Worm (Caenorhabditis elegans): Measurements from ENCODE around the gene che-6.

Gene che-6

DNA sequence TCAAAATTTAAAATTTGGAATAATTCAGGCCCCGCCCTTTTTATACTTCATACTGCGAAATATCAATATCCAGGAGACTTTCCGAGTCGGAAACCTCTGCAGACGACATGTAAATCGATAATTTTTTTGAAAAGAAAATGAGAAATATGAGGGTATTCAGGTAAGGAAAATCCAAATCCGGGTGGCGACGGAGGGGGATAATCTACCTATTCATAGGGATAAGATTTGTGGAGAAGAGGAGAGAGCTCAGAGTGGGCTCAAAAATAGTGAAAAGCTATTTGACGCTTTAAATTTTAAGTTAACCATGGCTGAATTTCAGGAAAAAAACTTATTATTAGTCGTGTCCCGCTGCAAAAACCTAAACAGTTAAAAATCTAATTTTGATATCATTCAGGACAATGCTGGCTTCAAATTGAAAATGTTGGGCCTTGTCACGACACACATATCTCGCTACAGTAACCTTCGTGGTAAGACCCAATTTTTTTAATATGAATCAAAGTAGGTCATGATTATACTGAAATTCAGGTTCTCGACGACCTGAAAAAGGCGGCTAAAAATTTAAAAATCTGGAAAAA lies at the start of gene che-6:
che-6 (minus strand) TSS at position 109 of the 575 bp plus-strand sequence.
- no peak for TF ChIP-seq sox-4 (tag; optimal IDR thresholded peaks at IDR 0.05)

DNA sequence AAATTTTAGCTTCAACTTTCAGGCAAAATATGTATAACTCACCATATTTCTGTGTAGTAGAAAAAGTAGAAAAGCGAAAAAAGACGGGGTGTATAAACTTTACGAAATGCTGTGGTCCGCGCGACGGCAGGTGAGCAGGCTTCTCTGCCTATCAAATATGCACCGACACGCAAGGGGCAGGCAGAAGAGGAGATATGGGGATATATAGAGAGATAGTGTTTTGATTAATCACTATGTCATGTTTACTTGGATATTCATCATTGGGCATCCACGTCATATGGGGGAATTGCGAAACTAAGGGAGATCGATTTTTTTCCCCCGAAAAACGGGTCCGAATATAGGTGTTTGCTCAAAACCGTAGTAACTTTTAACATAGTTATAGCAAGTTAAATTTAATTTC lies 47.9 kb upstream of the che-6 start, which contains the start of gene gcy-37:
gcy-37 (minus strand) TSS at position 101 of the 400 bp plus-strand sequence.
- TF ChIP-seq C38D4.7 (GFP tag; optimal IDR thresholded peaks at IDR 0.05) (no peak), ceh-34 (tag; optimal IDR thresholded peaks at IDR 0.05) (no peak), hlh-30 (tag; optimal IDR thresholded peaks at IDR 0.05; ENCODE audit: insufficient read depth) (no peak), npax-4 (tag; optimal IDR thresholded peaks at IDR 0.05) (no peak), syd-9 (tag; optimal IDR thresholded peaks at IDR 0.05) (no peak), hlh-8 (tag; optimal IDR thresholded peaks at IDR 0.05) (no peak), sdc-2 (tag; optimal IDR thresholded peaks at IDR 0.05) (no peak), madf-2 (tag; optimal IDR thresholded peaks at IDR 0.05) (no peak), hlh-13 (GFP tag; optimal IDR thresholded peaks at IDR 0.05) (no peak), tbx-2 (tag; optimal IDR thresholded peaks at IDR 0.05) (no peak), ceh-19 (GFP tag; optimal IDR thresholded peaks at IDR 0.05) (no peak), dmd-4 (tag; optimal IDR thresholded peaks at IDR 0.05; ENCODE audit: borderline replicate concordance) (no peak), nfya-1 (tag; optimal IDR thresholded peaks at IDR 0.05) (no peak), T23F11.4 (GFP tag; optimal IDR thresholded peaks at IDR 0.05) (no peak), pat-9 (tag; optimal IDR thresholded peaks at IDR 0.05) (no peak), dve-1 (tag; optimal IDR thresholded peaks at IDR 0.05) (no peak), ceh-24 (tag; optimal IDR thresholded peaks at IDR 0.05) (no peak), fkh-10 (GFP tag; optimal IDR thresholded peaks at IDR 0.05) (no peak), sox-4 (tag; optimal IDR thresholded peaks at IDR 0.05) (no peak)

DNA sequence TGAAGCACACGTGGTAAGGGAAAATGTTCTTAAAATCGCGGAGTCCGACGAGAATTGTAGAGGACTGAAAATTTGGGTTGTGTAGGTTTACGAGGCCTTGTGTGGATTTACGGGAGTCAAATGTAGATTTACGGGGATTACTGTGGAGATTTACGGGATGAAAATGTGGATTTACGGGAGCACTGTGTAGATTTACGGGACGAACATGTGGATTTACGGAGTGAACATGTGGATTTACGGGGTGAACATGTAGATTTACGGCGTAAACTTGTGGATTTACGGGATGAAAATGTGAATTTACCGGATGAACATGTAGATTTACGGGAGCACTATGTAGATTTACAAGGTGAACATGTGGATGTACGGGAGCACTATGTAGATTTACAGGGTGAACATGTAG lies 45.0 kb upstream of the che-6 start:
- no peak for TF ChIP-seq ets-4 (tag; optimal IDR thresholded peaks at IDR 0.05)
- peak; percentile 93 for TF ChIP-seq dve-1 (tag; optimal IDR thresholded peaks at IDR 0.05)

DNA sequence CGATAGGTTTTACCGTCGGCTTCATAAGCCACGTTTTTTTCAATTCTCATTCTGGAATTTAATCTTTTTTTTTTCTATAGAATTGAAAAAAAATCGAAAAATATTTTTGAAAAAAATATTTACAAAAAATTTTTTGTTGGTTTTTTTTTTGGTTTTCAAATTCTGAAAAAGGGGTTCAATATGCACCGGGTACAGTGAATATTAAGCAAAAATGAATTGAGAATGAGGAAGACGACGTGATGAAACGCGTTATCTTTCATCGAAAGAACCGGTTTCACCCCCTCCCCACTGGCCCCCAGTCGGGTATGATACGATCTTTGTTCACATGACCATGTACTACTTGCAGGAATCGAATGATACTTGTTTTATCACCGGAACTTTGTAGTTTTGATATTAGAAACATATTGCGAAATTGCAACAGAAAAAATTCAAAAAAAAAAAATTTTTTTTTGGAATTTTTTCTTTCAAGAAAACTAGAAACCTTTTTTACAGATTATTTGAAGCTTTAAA lies 38.1 kb upstream of the che-6 start, which contains the start of gene C54E4.5:
C54E4.5 (minus strand) TSS at position 51 of the 510 bp plus-strand sequence.
- no peak for TF ChIP-seq ceh-2 (tag; optimal IDR thresholded peaks at IDR 0.05)
- TF ChIP-seq ceh-30 (tag; optimal IDR thresholded peaks at IDR 0.05), result no peak
- no peak for TF ChIP-seq ceh-14 (tag; optimal IDR thresholded peaks at IDR 0.05)
- TF ChIP-seq eyg-1 (tag; optimal IDR thresholded peaks at IDR 0.05), result no peak
- TF ChIP-seq syd-9 (tag; optimal IDR thresholded peaks at IDR 0.05), result no peak
- TF ChIP-seq ztf-16 (tag; optimal IDR thresholded peaks at IDR 0.05), result no peak
- TF ChIP-seq hlh-6 (tag; optimal IDR thresholded peaks at IDR 0.05), result no peak
- TF ChIP-seq tbx-7 (tag; optimal IDR thresholded peaks at IDR 0.05), result no peak
- TF ChIP-seq sdc-2 (tag; optimal IDR thresholded peaks at IDR 0.05), result no peak
- TF ChIP-seq elt-4 (tag; optimal IDR thresholded peaks at IDR 0.05), result no peak
- no peak for TF ChIP-seq nfya-1 (tag; optimal IDR thresholded peaks at IDR 0.05)
- TF ChIP-seq pros-1 (tag; optimal IDR thresholded peaks at IDR 0.05), result no peak
- no peak for TF ChIP-seq pax-1 (tag; optimal IDR thresholded peaks at IDR 0.05)
- no peak for TF ChIP-seq fkh-10 (GFP tag; optimal IDR thresholded peaks at IDR 0.05)
- TF ChIP-seq ahr-1 (tag; optimal IDR thresholded peaks at IDR 0.05), result no peak
- no peak for TF ChIP-seq K09A11.1 (tag; optimal IDR thresholded peaks at IDR 0.05; ENCODE audit: insufficient read depth)
- TF ChIP-seq elt-2 (tag; optimal IDR thresholded peaks at IDR 0.05), result no peak
- no peak for TF ChIP-seq mec-3 (tag; optimal IDR thresholded peaks at IDR 0.05; ENCODE audit: borderline replicate concordance)

DNA sequence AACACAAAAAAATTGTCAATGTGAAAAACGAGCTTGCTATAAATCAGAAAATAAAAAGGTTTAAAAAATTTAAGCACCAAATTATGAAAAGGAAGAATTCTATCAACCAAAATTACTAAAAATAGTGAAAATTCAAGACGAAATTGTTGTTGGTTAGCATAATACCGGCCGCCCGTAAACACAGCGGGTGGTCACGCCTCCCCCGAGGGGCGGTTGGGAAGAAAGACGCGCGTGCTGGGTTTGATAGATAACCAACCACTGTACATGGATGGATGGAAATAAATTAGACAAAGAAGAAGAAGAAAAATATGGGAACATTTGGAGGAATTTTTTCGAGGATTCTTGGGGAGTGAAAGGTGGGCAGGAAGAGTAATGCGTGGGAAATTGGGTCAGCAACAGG lies 31.1 kb upstream of the che-6 start:
- no peak for TF ChIP-seq unc-42 (tag; optimal IDR thresholded peaks at IDR 0.05)
- TF ChIP-seq ref-2 (tag; optimal IDR thresholded peaks at IDR 0.05), result peak; percentile 55
